Worm (Caenorhabditis elegans) whole organism, L4/young adult: ENCODE measurements around the gene F09C6.12.

Experiments
- dao-5 ChIP-seq: sonication (generic microtip); optimal IDR thresholded peaks from 2 replicates; lab custom pipeline; 2016; ENCODE audit warnings: missing genotype, missing genetic modification characterization, moderate library complexity, missing compliant biosample characterization
- him-1 ChIP-seq: sonication (generic microtip); optimal IDR thresholded peaks from 2 replicates; lab custom pipeline; 2016; ENCODE audit warnings: missing genotype, missing genetic modification reagents, missing genetic modification characterization, missing compliant biosample characterization

DNA sequence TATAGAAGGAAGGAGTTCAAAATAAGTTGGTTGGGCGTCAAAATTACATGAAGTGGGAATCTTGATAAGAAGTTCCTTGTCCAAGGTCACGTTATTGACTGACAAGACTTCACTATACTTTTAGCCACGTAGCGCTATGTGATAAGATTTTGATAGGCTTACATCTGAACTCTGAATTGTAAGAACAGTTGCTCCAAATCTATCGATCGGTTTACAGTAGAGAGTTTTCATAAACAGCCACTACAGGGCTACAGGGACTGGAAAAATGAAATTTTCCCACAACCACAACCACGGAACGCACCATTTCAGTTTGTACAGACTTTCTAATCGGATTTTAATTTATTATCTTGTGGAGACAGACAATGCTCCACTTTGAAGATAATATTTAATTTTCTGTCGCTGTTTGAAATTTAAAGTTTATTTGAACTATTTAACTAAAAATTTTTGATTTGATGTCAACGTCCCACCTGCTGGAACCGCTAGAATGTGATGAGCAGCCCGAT is 24.6 kb upstream of the F09C6.12 start, which contains the start of the genes clec-31 and clec-22:
- TF ChIP-seq him-1 (tag; lab: Kevin White, UChicago): no peak
- no peak for TF ChIP-seq dao-5 (tag; lab: Kevin White, UChicago)
